Fruit fly (Drosophila melanogaster) whole organism, embryonic: ENCODE data around the gene CG4452.

Experiments
- Ada2b ChIP-seq: fragments of 200-800 bp; sonication (Bioruptor generic); IDR thresholded peaks from 2 replicates; pipeline ENCODE4 v1.3.6; 2022; ENCODE audit warnings: missing biosample characterization, missing genetic modification characterization
- Atf-2 ChIP-seq: fragments of 200-800 bp; sonication (Bioruptor generic); optimal IDR thresholded peaks from 2 replicates; lab custom pipeline; 2016; ENCODE audit warnings: missing biosample characterization, missing genetic modification characterization
- Atf6 ChIP-seq: fragments of 200-800 bp; sonication (Bioruptor generic); IDR thresholded peaks from 2 replicates; pipeline ENCODE4 v1.3.6; 2022; ENCODE audit warnings: missing biosample characterization, missing genetic modification characterization
- Bgb ChIP-seq: fragments of 200-800 bp; sonication (Bioruptor generic); IDR thresholded peaks from 2 replicates; pipeline ENCODE4 v1.3.6; 2022; ENCODE audit warnings: missing biosample characterization, missing genetic modification characterization; ENCODE audit not compliant: partially characterized antibody
- CG10209 ChIP-seq: fragments of 200-800 bp; sonication (Bioruptor generic); optimal IDR thresholded peaks from 3 replicates; lab custom pipeline; 2017; ENCODE audit warnings: missing biosample characterization, mild to moderate bottlenecking, missing genetic modification characterization, missing genetic modification reagents
- CG12219 ChIP-seq: fragments of 200-800 bp; sonication (Bioruptor generic); optimal IDR thresholded peaks from 3 replicates; lab custom pipeline; 2018; ENCODE audit warnings: missing biosample characterization, mild to moderate bottlenecking, missing genetic modification characterization
- CG12744 ChIP-seq: fragments of 200-800 bp; sonication (Bioruptor generic); optimal IDR thresholded peaks from 2 replicates; lab custom pipeline; 2016; ENCODE audit warnings: missing biosample characterization, missing genetic modification characterization
- CG13287 ChIP-seq: fragments of 200-800 bp; sonication (Bioruptor generic); IDR thresholded peaks from 2 replicates; pipeline ENCODE4 v1.3.6; 2022; ENCODE audit warnings: missing biosample characterization, missing genetic modification characterization; ENCODE audit not compliant: partially characterized antibody
- CG13624 ChIP-seq: fragments of 200-800 bp; sonication (Bioruptor generic); optimal IDR thresholded peaks from 2 replicates; lab custom pipeline; 2016; ENCODE audit warnings: missing biosample characterization, missing genetic modification characterization
- CG13775 ChIP-seq: fragments of 200-800 bp; sonication (Bioruptor generic); optimal IDR thresholded peaks from 3 replicates; lab custom pipeline; 2017; ENCODE audit warnings: missing biosample characterization, mild to moderate bottlenecking, missing genetic modification characterization
- CG14710 ChIP-seq: fragments of 200-800 bp; sonication (Bioruptor generic); optimal IDR thresholded peaks from 3 replicates; lab custom pipeline; 2019; ENCODE audit warnings: missing biosample characterization, mild to moderate bottlenecking, missing genetic modification characterization, moderate library complexity
- CG16813 ChIP-seq: fragments of 200-800 bp; sonication (Bioruptor generic); IDR thresholded peaks from 3 replicates; pipeline ENCODE4 v1.3.6; 2022; ENCODE audit warnings: missing biosample characterization, missing genetic modification characterization; ENCODE audit not compliant: partially characterized antibody
- CG17186 ChIP-seq: fragments of 200-800 bp; sonication (Bioruptor generic); optimal IDR thresholded peaks from 3 replicates; lab custom pipeline; 2017; ENCODE audit warnings: missing biosample characterization, missing genetic modification reagents, missing genetic modification characterization
- CG17385 ChIP-seq: fragments of 200-800 bp; sonication (Bioruptor generic); optimal IDR thresholded peaks from 3 replicates; lab custom pipeline; 2018; ENCODE audit warnings: missing biosample characterization, mild to moderate bottlenecking, missing genetic modification characterization
- CG18011 ChIP-seq: fragments of 200-800 bp; sonication (Bioruptor generic); optimal IDR thresholded peaks from 2 replicates; lab custom pipeline; 2017; ENCODE audit warnings: missing biosample characterization, missing genetic modification characterization, mild to moderate bottlenecking, moderate library complexity, missing genotype
- CG2678 ChIP-seq: fragments of 200-800 bp; sonication (Bioruptor generic); optimal IDR thresholded peaks from 3 replicates; lab custom pipeline; 2019; ENCODE audit warnings: missing biosample characterization, mild to moderate bottlenecking, missing genetic modification characterization, moderate library complexity
- CG33213 ChIP-seq: fragments of 200-800 bp; sonication (Bioruptor generic); optimal IDR thresholded peaks from 3 replicates; lab custom pipeline; 2016; ENCODE audit warnings: missing biosample characterization, missing genetic modification characterization
- CG33557 ChIP-seq: fragments of 200-800 bp; sonication (Bioruptor generic); optimal IDR thresholded peaks from 2 replicates; lab custom pipeline; 2019; ENCODE audit warnings: missing biosample characterization, mild to moderate bottlenecking, missing genetic modification characterization, moderate library complexity
- CG4282 ChIP-seq: fragments of 200-800 bp; sonication (Bioruptor generic); optimal IDR thresholded peaks from 2 replicates; lab custom pipeline; 2016; ENCODE audit warnings: missing biosample characterization, missing genetic modification characterization
- CG4617 ChIP-seq: fragments of 200-800 bp; sonication (Bioruptor generic); optimal IDR thresholded peaks from 3 replicates; lab custom pipeline; 2016; ENCODE audit warnings: missing biosample characterization, missing genetic modification characterization, borderline replicate concordance
- CG6654 ChIP-seq: fragments of 200-800 bp; sonication (Bioruptor generic); optimal IDR thresholded peaks from 2 replicates; lab custom pipeline; 2017; ENCODE audit warnings: missing biosample characterization, mild to moderate bottlenecking, missing genetic modification characterization
- CG7839 ChIP-seq: fragments of 200-800 bp; sonication (Bioruptor generic); optimal IDR thresholded peaks from 3 replicates; lab custom pipeline; 2018; ENCODE audit warnings: missing biosample characterization, mild to moderate bottlenecking, missing genetic modification characterization, moderate library complexity
- CG8089 ChIP-seq: fragments of 200-800 bp; sonication (Bioruptor generic); optimal IDR thresholded peaks from 3 replicates; lab custom pipeline; 2016; ENCODE audit warnings: missing biosample characterization, missing genetic modification characterization
- CoRest ChIP-seq: fragments of 200-800 bp; sonication (Bioruptor generic); optimal IDR thresholded peaks from 3 replicates; lab custom pipeline; 2018; ENCODE audit warnings: missing biosample characterization, mild to moderate bottlenecking, missing genetic modification characterization, moderate library complexity
- Dfd ChIP-seq, 2 experiments: fragments of >200 bp; optimal IDR thresholded peaks; 2 replicates each; lab custom pipeline; 2017; ENCODE audit warnings: missing biosample characterization in 2 of 2, missing genetic modification characterization in 2 of 2
- E2f2 ChIP-seq: fragments of 200-800 bp; sonication (Bioruptor generic); IDR thresholded peaks from 2 replicates; pipeline ENCODE4 v1.3.6; 2022; ENCODE audit warnings: missing biosample characterization, missing genetic modification characterization
- Hand ChIP-seq: fragments of 200-800 bp; sonication (Bioruptor generic); optimal IDR thresholded peaks from 2 replicates; lab custom pipeline; 2017; ENCODE audit warnings: mild to moderate bottlenecking, missing biosample characterization, missing genetic modification reagents, missing genetic modification characterization
- Lim3 ChIP-seq: fragments of 200-800 bp; sonication (Bioruptor generic); IDR thresholded peaks from 2 replicates; pipeline ENCODE4 v1.3.6; 2022; ENCODE audit warnings: missing biosample characterization, missing genetic modification characterization
- MTF-1 ChIP-seq: fragments of 200-800 bp; sonication (Bioruptor generic); optimal IDR thresholded peaks from 2 replicates; lab custom pipeline; 2018; ENCODE audit warnings: missing biosample characterization, mild to moderate bottlenecking, missing genetic modification characterization, borderline replicate concordance
- NC2α ChIP-seq: fragments of 200-800 bp; sonication (Bioruptor generic); optimal IDR thresholded peaks from 2 replicates; lab custom pipeline; 2016; ENCODE audit warnings: missing biosample characterization, missing genetic modification characterization
- TFAM ChIP-seq: fragments of 200-800 bp; sonication (Bioruptor generic); optimal IDR thresholded peaks from 2 replicates; lab custom pipeline; 2017; ENCODE audit warnings: missing biosample characterization, missing genetic modification characterization, inconsistent platforms
- az2 ChIP-seq: fragments of 200-800 bp; sonication (Bioruptor generic); optimal IDR thresholded peaks from 3 replicates; lab custom pipeline; 2016; ENCODE audit warnings: missing biosample characterization, missing genetic modification characterization
- chinmo ChIP-seq: fragments of 200-800 bp; sonication (Bioruptor generic); IDR thresholded peaks from 4 replicates; pipeline ENCODE4 v1.3.6; 2022; ENCODE audit warnings: missing biosample characterization, missing genetic modification characterization; ENCODE audit not compliant: partially characterized antibody
- ci ChIP-seq: fragments of 200-800 bp; sonication (Bioruptor generic); IDR thresholded peaks from 3 replicates; pipeline ENCODE4 v1.3.6; 2022; ENCODE audit warnings: missing biosample characterization, missing genetic modification characterization
- disco-r ChIP-seq: fragments of 200-800 bp; sonication (Bioruptor generic); optimal IDR thresholded peaks from 2 replicates; lab custom pipeline; 2016; ENCODE audit warnings: missing biosample characterization, missing genetic modification characterization
- eve ChIP-seq, 2 experiments: fragments of >200 bp; optimal IDR thresholded peaks; 2 replicates each; lab custom pipeline; 2017; ENCODE audit warnings: missing biosample characterization in 2 of 2, missing genetic modification characterization in 2 of 2
- ftz-f1 ChIP-seq: fragments of 200-800 bp; sonication (Bioruptor generic); optimal IDR thresholded peaks from 2 replicates; lab custom pipeline; 2016; ENCODE audit warnings: missing biosample characterization, missing genetic modification characterization
- gem ChIP-seq: fragments of 200-800 bp; sonication (Bioruptor generic); optimal IDR thresholded peaks from 2 replicates; lab custom pipeline; 2019; ENCODE audit warnings: missing biosample characterization, mild to moderate bottlenecking, missing genetic modification characterization, moderate library complexity
- grn ChIP-seq: fragments of 200-800 bp; sonication (Bioruptor generic); optimal IDR thresholded peaks from 3 replicates; lab custom pipeline; 2017; ENCODE audit warnings: missing biosample characterization, missing genetic modification characterization
- ind ChIP-seq: fragments of 200-800 bp; sonication (Bioruptor generic); optimal IDR thresholded peaks from 3 replicates; lab custom pipeline; 2016; ENCODE audit warnings: missing biosample characterization, missing genetic modification characterization
- lab ChIP-seq: fragments of 200-800 bp; sonication (Bioruptor generic); optimal IDR thresholded peaks from 3 replicates; lab custom pipeline; 2017; ENCODE audit warnings: missing biosample characterization, missing genetic modification characterization, mild to moderate bottlenecking, moderate library complexity, missing genetic modification reagents
- lola ChIP-seq, 3 experiments: fragments of >200 bp in 2 of 3; fragments of 200-800 bp in 1 of 3; sonication (Bioruptor generic) in 1 of 3; optimal IDR thresholded peaks; 2 replicates each; lab custom pipeline; 2017 to 2019; ENCODE audit warnings: missing biosample characterization in 3 of 3, missing genetic modification characterization in 3 of 3, mild to moderate bottlenecking in 1 of 3, moderate library complexity in 1 of 3
- mld ChIP-seq: fragments of 200-800 bp; sonication (Bioruptor generic); IDR thresholded peaks from 3 replicates; pipeline ENCODE4 v1.3.6; 2022; ENCODE audit warnings: missing biosample characterization, missing genetic modification characterization; ENCODE audit not compliant: partially characterized antibody
- nerfin-1 ChIP-seq: fragments of 200-800 bp; sonication (Bioruptor generic); optimal IDR thresholded peaks from 3 replicates; lab custom pipeline; 2019; ENCODE audit warnings: missing biosample characterization, mild to moderate bottlenecking, missing genetic modification characterization, moderate library complexity
- org-1 ChIP-seq: fragments of 200-800 bp; sonication (Bioruptor generic); optimal IDR thresholded peaks from 2 replicates; lab custom pipeline; 2017; ENCODE audit warnings: missing biosample characterization, missing genetic modification characterization
- salm ChIP-seq: fragments of 200-800 bp; sonication (Bioruptor generic); optimal IDR thresholded peaks from 2 replicates; lab custom pipeline; 2018; ENCODE audit warnings: missing biosample characterization, mild to moderate bottlenecking, missing genetic modification characterization
- scrt ChIP-seq: fragments of 200-800 bp; sonication (Bioruptor generic); optimal IDR thresholded peaks from 2 replicates; lab custom pipeline; 2018; ENCODE audit warnings: missing biosample characterization, mild to moderate bottlenecking, missing genetic modification characterization, moderate library complexity
- sqz ChIP-seq: fragments of 200-800 bp; sonication (Bioruptor generic); optimal IDR thresholded peaks from 3 replicates; lab custom pipeline; 2018; ENCODE audit warnings: missing biosample characterization, mild to moderate bottlenecking, missing genetic modification characterization
- sug ChIP-seq: fragments of 200-800 bp; optimal IDR thresholded peaks from 2 replicates; lab custom pipeline; 2019; ENCODE audit warnings: missing biosample characterization, mild to moderate bottlenecking, missing genetic modification characterization, moderate library complexity
- vvl ChIP-seq: fragments of 200-800 bp; sonication (Bioruptor generic); IDR thresholded peaks from 2 replicates; pipeline ENCODE4 v1.3.6; 2022; ENCODE audit warnings: missing biosample characterization, missing genetic modification characterization

Gene CG4452

DNA sequence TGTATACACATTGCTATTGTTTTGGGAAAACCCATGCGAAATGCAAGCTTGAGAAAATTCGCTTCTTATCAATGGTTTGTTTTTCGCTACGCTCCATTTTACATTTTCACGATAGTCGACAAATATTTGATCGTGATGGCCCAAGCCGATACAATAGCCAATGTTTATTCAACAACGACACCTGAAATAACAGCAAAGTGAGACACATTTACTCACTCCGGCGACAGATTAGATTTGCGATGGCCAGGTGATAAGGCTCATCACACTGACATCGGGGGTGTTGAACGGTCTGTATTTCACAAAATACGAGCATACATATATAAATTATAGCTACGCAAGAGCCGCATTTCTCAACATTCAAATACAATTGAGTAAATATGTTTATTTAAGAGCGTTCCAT is 30.0 kb downstream of the CG4452 start (continued):
- no peak for TF ChIP-seq Dfd (GFP tag; optimal IDR thresholded peaks at IDR 0.05; lab: Kevin White, UChicago)
- peak; percentile 3 for TF ChIP-seq Hand
- TF ChIP-seq lab (GFP tag; lab: Kevin White, UChicago): peak; percentile 97
- TF ChIP-seq CoRest (tag; lab: Kevin White, UChicago): peak; percentile 26
- TF ChIP-seq sqz (GFP tag; lab: Kevin White, UChicago): peak; percentile 66
- no peak for TF ChIP-seq CG6654 (GFP tag; lab: Kevin White, UChicago)
- peak; percentile 38 for TF ChIP-seq CG17186 (GFP tag; lab: Kevin White, UChicago)
- no peak for TF ChIP-seq ind
- TF ChIP-seq TFAM (GFP tag; lab: Kevin White, UChicago): peak; percentile 33
- peak; percentile 82 for TF ChIP-seq scrt
- TF ChIP-seq Lim3 (GFP tag; lab: Robert Waterston, UW): no peak
- TF ChIP-seq gem (tag; lab: Kevin White, UChicago): peak; percentile 47
- no peak for TF ChIP-seq CG13287 (GFP tag; lab: Robert Waterston, UW)
- no peak for TF ChIP-seq CG4282 (GFP tag; lab: Kevin White, UChicago)
- peak; percentile 3 for TF ChIP-seq CG7839
- peak; percentile 66 for TF ChIP-seq CG10209 (GFP tag; lab: Kevin White, UChicago)
- peak; percentile 20 for TF ChIP-seq CG13775 (GFP tag; lab: Kevin White, UChicago)
- TF ChIP-seq CG18011 (GFP tag; lab: Kevin White, UChicago): no peak
- peak; percentile 42 for TF ChIP-seq CG33557 (GFP tag; lab: Kevin White, UChicago)
- peak; percentile 87 for TF ChIP-seq MTF-1 (GFP tag; lab: Kevin White, UChicago)
- no peak for TF ChIP-seq disco-r (GFP tag; lab: Kevin White, UChicago)
- TF ChIP-seq Bgb: no peak
- TF ChIP-seq org-1: peak; percentile 80
- no peak for TF ChIP-seq mld (GFP tag; lab: Robert Waterston, UW)
- 0 out of 2 replicates have a peak, but pooled peaks have one; percentile 5 for TF ChIP-seq E2f2
- peak; percentile 50; the same call in 2 of the 3 replicates for TF ChIP-seq ci
- peak; percentile 30 for TF ChIP-seq CG12219 (GFP tag; lab: Kevin White, UChicago)
- peak; percentile 87 for TF ChIP-seq CG2678 (tag; lab: Kevin White, UChicago)
- TF ChIP-seq eve (GFP tag; optimal IDR thresholded peaks at IDR 0.05; lab: Kevin White, UChicago): peak in 1 of 2 experiments; percentile 13
- peak; percentile 45 for TF ChIP-seq CG13624
- no peak for TF ChIP-seq lola (GFP tag; optimal IDR thresholded peaks at IDR 0.05; lab: Kevin White, UChicago)
- peak; percentile 75 for TF ChIP-seq CG33213 (GFP tag; lab: Kevin White, UChicago)
- TF ChIP-seq CG8089 (GFP tag; lab: Kevin White, UChicago): no peak
- peak; percentile 29 for TF ChIP-seq salm (tag; lab: Kevin White, UChicago)
- peak; percentile 77 for TF ChIP-seq Atf6 (GFP tag; lab: Robert Waterston, UW)
- no peak for TF ChIP-seq ftz-f1
- TF ChIP-seq az2 (GFP tag; lab: Kevin White, UChicago): no peak
- TF ChIP-seq vvl (GFP tag; lab: Robert Waterston, UW): no peak
- no peak for TF ChIP-seq CG4617
- no peak for TF ChIP-seq Atf-2 (GFP tag; lab: Kevin White, UChicago)
- no peak for TF ChIP-seq CG16813
- peak; percentile 94 for TF ChIP-seq grn (GFP tag; lab: Kevin White, UChicago)
- TF ChIP-seq NC2α (GFP tag; lab: Kevin White, UChicago): no peak
- peak; percentile 36 for TF ChIP-seq CG17385 (GFP tag; lab: Kevin White, UChicago)
- peak; percentile 51 for TF ChIP-seq CG14710 (tag; lab: Kevin White, UChicago)
- TF ChIP-seq CG12744 (GFP tag; lab: Kevin White, UChicago): peak; percentile 20
- TF ChIP-seq Ada2b (GFP tag; lab: Robert Waterston, UW): peak; percentile 24; the same call in 1 of the 2 replicates
- TF ChIP-seq sug (tag; lab: Kevin White, UChicago): peak; percentile 68
- TF ChIP-seq nerfin-1 (tag; lab: Kevin White, UChicago): peak; percentile 56
- TF ChIP-seq chinmo (GFP tag; lab: Robert Waterston, UW): no peak
